Worm (Caenorhabditis elegans) whole organism, mixed stage, embryonic: Measurements from ENCODE around the gene sra-2.
A peak's percentile ranks its signal among the peaks of the same experiment; 100 is the strongest.

Experiments
- M03D4.4 ChIP-seq: sonication (generic microtip); optimal IDR thresholded peaks from 2 replicates; lab custom pipeline; 2017; ENCODE audit warnings: mild to moderate bottlenecking, missing genetic modification characterization, missing compliant biosample characterization
- blmp-1 ChIP-seq: fragments of 150-350 bp; optimal IDR thresholded peaks from 2 replicates; lab custom pipeline; 2014; ENCODE audit warnings: missing biosample characterization, missing genetic modification characterization
- ceh-43 ChIP-seq: fragments of 200-800 bp; sonication (Bioruptor generic); optimal IDR thresholded peaks from 2 replicates; lab custom pipeline; 2018; ENCODE audit warnings: mild to moderate bottlenecking, missing genetic modification characterization, moderate library complexity, missing compliant biosample characterization
- ceh-83 ChIP-seq: fragments of 200-800 bp; sonication (Bioruptor generic); optimal IDR thresholded peaks from 2 replicates; lab custom pipeline; 2018; ENCODE audit warnings: mild to moderate bottlenecking, missing genetic modification characterization, missing compliant biosample characterization
- ces-1 ChIP-seq: fragments of 150-350 bp; optimal IDR thresholded peaks from 2 replicates; lab custom pipeline; 2014; ENCODE audit warnings: missing biosample characterization, missing genetic modification reagents, missing genetic modification characterization
- elt-1 ChIP-seq: sonication (generic microtip); optimal IDR thresholded peaks from 2 replicates; lab custom pipeline; 2017; ENCODE audit warnings: missing genetic modification characterization, mild to moderate bottlenecking, missing compliant biosample characterization, antibody characterized with exemption, moderate library complexity, borderline replicate concordance; ENCODE audit not compliant: insufficient read depth
- elt-3 ChIP-seq: fragments of 150-350 bp; optimal IDR thresholded peaks from 2 replicates; lab custom pipeline; 2014; ENCODE audit warnings: missing biosample characterization, missing genetic modification characterization
- flh-1 ChIP-seq: fragments of 200-800 bp; sonication (Bioruptor generic); optimal IDR thresholded peaks from 2 replicates; lab custom pipeline; 2018; ENCODE audit warnings: mild to moderate bottlenecking, missing genetic modification characterization, moderate library complexity, missing compliant biosample characterization
- ham-2 ChIP-seq: fragments of 200-800 bp; sonication (Bioruptor generic); optimal IDR thresholded peaks from 2 replicates; lab custom pipeline; 2018; ENCODE audit warnings: mild to moderate bottlenecking, missing genetic modification characterization, missing compliant biosample characterization
- hlh-1 ChIP-seq: fragments of 150-350 bp; optimal IDR thresholded peaks from 2 replicates; lab custom pipeline; 2014; ENCODE audit warnings: missing biosample characterization, missing genetic modification reagents, missing genetic modification characterization
- lin-13 ChIP-seq: fragments of 150-350 bp; optimal IDR thresholded peaks from 2 replicates; lab custom pipeline; 2014; ENCODE audit warnings: missing biosample characterization, missing genetic modification characterization
- lin-32 ChIP-seq: fragments of 200-800 bp; sonication (Bioruptor generic); optimal IDR thresholded peaks from 2 replicates; lab custom pipeline; 2018; ENCODE audit warnings: mild to moderate bottlenecking, missing genetic modification characterization, missing compliant biosample characterization
- lsy-2 ChIP-seq: fragments of 150-350 bp; optimal IDR thresholded peaks from 2 replicates; lab custom pipeline; 2014; ENCODE audit warnings: missing biosample characterization, missing genetic modification characterization
- mab-5 ChIP-seq: fragments of 150-350 bp; optimal IDR thresholded peaks from 2 replicates; lab custom pipeline; 2014; ENCODE audit warnings: missing biosample characterization, missing genetic modification characterization
- mep-1 ChIP-seq: fragments of 150-350 bp; optimal IDR thresholded peaks from 2 replicates; lab custom pipeline; 2017; ENCODE audit warnings: missing biosample characterization, missing genetic modification reagents, missing genetic modification characterization, inconsistent platforms
- mls-2 ChIP-seq: sonication (generic microtip); optimal IDR thresholded peaks from 2 replicates; lab custom pipeline; 2016; ENCODE audit warnings: mild to moderate bottlenecking, missing genetic modification characterization, moderate library complexity, missing compliant biosample characterization
- nhr-12 ChIP-seq: fragments of 150-350 bp; optimal IDR thresholded peaks from 2 replicates; lab custom pipeline; 2014; ENCODE audit warnings: missing biosample characterization, missing genetic modification characterization
- nhr-2 ChIP-seq: fragments of 150-350 bp; optimal IDR thresholded peaks from 2 replicates; lab custom pipeline; 2014; ENCODE audit warnings: missing biosample characterization, missing genetic modification characterization
- nhr-237 ChIP-seq: fragments of 150-350 bp; optimal IDR thresholded peaks from 2 replicates; lab custom pipeline; 2014; ENCODE audit warnings: missing biosample characterization, missing genetic modification characterization
- nhr-28 ChIP-seq: fragments of 150-350 bp; optimal IDR thresholded peaks from 2 replicates; lab custom pipeline; 2014; ENCODE audit warnings: missing biosample characterization, missing genetic modification characterization
- snpc-4 ChIP-seq: fragments of 150-350 bp; optimal IDR thresholded peaks from 2 replicates; lab custom pipeline; 2014; ENCODE audit warnings: missing biosample characterization, missing genetic modification characterization
- tbx-8 ChIP-seq: fragments of 200-800 bp; sonication (Bioruptor generic); optimal IDR thresholded peaks from 2 replicates; lab custom pipeline; 2018; ENCODE audit warnings: mild to moderate bottlenecking, missing genetic modification characterization, moderate library complexity, missing compliant biosample characterization
- unc-120 ChIP-seq: sonication (generic microtip); optimal IDR thresholded peaks from 2 replicates; lab custom pipeline; 2017; ENCODE audit warnings: missing genetic modification characterization, missing compliant biosample characterization; ENCODE audit not compliant: poor library complexity, severe bottlenecking
- unc-62 ChIP-seq: fragments of 150-350 bp; optimal IDR thresholded peaks from 2 replicates; lab custom pipeline; 2014; ENCODE audit warnings: missing biosample characterization, missing genetic modification reagents, missing genetic modification characterization
- zip-8 ChIP-seq: fragments of 150-350 bp; optimal IDR thresholded peaks from 2 replicates; lab custom pipeline; 2014; ENCODE audit warnings: missing biosample characterization, missing genetic modification characterization
- ztf-11 ChIP-seq: fragments of 150-350 bp; optimal IDR thresholded peaks from 2 replicates; lab custom pipeline; 2014; ENCODE audit warnings: missing biosample characterization, missing genetic modification characterization

The sra-2 gene

DNA sequence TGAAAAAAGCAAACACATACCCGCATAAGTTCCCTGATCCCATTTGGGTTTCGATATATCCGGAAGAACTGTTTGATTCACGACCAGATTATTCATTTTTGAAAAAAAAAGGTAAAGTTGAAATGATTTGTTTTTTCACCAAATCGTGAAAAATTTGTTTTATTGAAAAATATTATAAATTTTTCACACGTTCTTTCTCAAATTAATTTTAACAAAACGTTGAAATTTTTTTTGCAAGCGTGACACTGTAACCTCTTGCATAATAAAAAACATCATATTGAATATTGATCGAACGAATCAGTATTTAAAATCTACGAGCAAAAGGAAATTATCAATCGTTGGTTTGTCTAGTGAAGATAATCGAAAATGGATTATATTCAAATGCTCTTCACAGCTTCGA lies 9.8 kb upstream of the sra-2 start, which contains the start of the genes sfxn-1.1 and AH6.3:
TSS of gene sfxn-1.1 (minus strand) at position 101 of the 400 bp plus-strand sequence.
TSS of gene AH6.3 (plus strand) at position 275 of the 400 bp plus-strand sequence.
- TF ChIP-seq snpc-4 (tag; lab: Kevin White, UChicago) (no peak), lsy-2 (tag; lab: Kevin White, UChicago) (no peak)

- no peak for TF ChIP-seq nhr-237 (tag; lab: Kevin White, UChicago)
- TF ChIP-seq unc-62 (GFP tag; lab: Kevin White, UChicago) = no peak
- TF ChIP-seq ces-1 = no peak
- no peak for TF ChIP-seq flh-1 (GFP tag; lab: Kevin White, UChicago)
- TF ChIP-seq mls-2 = no peak
- TF ChIP-seq elt-3 = no peak
- TF ChIP-seq ham-2 = no peak
- TF ChIP-seq lsy-2 (tag; lab: Kevin White, UChicago) = no peak
- no peak for TF ChIP-seq ztf-11 (tag; lab: Kevin White, UChicago)
- TF ChIP-seq, all 35 proteins: peak for 0
Observed at ce11 chrII:9521570-9521969, 7.0 kb upstream of the sra-2 start, which contains the start of gene sra-1. Gene sra-1, minus strand, starts transcription at chrII:9521670.

DNA sequence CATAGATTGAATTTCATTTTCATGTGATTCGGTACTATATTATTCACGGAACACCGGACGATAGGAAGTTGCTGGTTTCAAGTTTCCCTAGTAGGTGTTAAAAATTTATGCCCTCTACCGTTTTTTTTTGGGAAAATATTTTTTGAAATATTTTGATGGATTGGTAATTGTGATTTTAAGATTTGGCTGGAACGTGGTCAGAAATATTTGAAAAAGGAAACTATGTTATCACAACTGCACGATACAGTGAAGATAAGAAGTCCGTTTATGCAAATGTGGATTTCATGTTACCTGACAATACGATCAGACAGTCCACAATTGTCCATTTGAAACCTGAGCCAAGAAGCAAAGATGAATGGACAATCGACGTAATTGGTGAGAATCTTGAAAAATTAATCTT lies 5.6 kb upstream of the sra-2 start, which contains the start of gene AH6.17:
TSS of gene AH6.17 (plus strand) at position 185 of the 400 bp plus-strand sequence.
- no peak for TF ChIP-seq nhr-237 (tag; lab: Kevin White, UChicago)
- no peak for TF ChIP-seq mab-5 (tag; lab: Kevin White, UChicago)
- no peak for TF ChIP-seq blmp-1
- no peak for TF ChIP-seq M03D4.4 (tag; lab: Kevin White, UChicago)
- no peak for TF ChIP-seq lin-13 (tag; lab: Kevin White, UChicago)
- no peak for TF ChIP-seq elt-3
- TF ChIP-seq ceh-43 = no peak
- TF ChIP-seq mls-2 = no peak
- no peak for TF ChIP-seq nhr-28 (tag; lab: Kevin White, UChicago)
- TF ChIP-seq unc-120 (tag; lab: Kevin White, UChicago) = no peak
- TF ChIP-seq zip-8 (tag; lab: Kevin White, UChicago) = no peak
- TF ChIP-seq lin-32 = no peak
- TF ChIP-seq ceh-83 = no peak
- no peak for TF ChIP-seq unc-62 (GFP tag; lab: Kevin White, UChicago)
- TF ChIP-seq, all 35 proteins: peak for 0

ce11 chrII:9523539-9524224 lies 4.9 kb upstream of the sra-2 start, which contains the start of gene mex-6:
Gene mex-6, plus strand, starts transcription at chrII:9524174.
- TF ChIP-seq mab-5 (tag; lab: Kevin White, UChicago) = no peak
- no peak for TF ChIP-seq mep-1 (tag; lab: Kevin White, UChicago)
- no peak for TF ChIP-seq flh-1 (GFP tag; lab: Kevin White, UChicago)
- no peak for TF ChIP-seq blmp-1
- no peak for TF ChIP-seq snpc-4 (tag; lab: Kevin White, UChicago)

DNA sequence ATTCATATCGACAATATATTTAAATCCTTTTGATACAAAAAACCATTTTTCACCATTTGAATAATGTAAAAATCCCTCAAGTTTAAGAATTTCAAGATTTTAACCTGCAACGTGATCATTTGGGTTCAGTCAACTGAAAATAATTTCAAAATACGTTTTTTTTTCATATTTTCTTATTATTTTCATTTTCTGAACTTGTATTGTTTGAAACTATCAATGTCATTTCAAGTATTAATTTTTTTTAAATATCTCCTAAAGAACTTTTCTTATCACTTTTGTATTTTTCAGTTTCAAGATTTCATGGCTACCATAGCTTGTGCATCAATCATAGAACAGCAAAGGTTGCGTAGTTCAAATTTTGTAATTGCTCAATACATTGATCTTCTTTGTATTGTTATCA lies 3.4 kb downstream of the sra-2 start, which contains the start of gene sra-9:
TSS of gene sra-9 (plus strand) at position 301 of the 400 bp plus-strand sequence.
- TF ChIP-seq lsy-2 (tag; lab: Kevin White, UChicago) = no peak
- no peak for TF ChIP-seq hlh-1 (tag; lab: Kevin White, UChicago)
- no peak for TF ChIP-seq zip-8 (tag; lab: Kevin White, UChicago)
- no peak for TF ChIP-seq mep-1 (tag; lab: Kevin White, UChicago)
- no peak for TF ChIP-seq nhr-12
- no peak for TF ChIP-seq nhr-2 (tag; lab: Kevin White, UChicago)
- TF ChIP-seq blmp-1 = no peak
- TF ChIP-seq unc-120 (tag; lab: Kevin White, UChicago) = no peak
- TF ChIP-seq elt-1 (tag; lab: Kevin White, UChicago) = no peak
- TF ChIP-seq M03D4.4 (tag; lab: Kevin White, UChicago) = no peak
- TF ChIP-seq, all 35 proteins: peak for 0

ce11 chrII:9537429-9537828 lies 8.8 kb downstream of the sra-2 start, which contains the start of gene sra-8:
Gene sra-8, plus strand, starts transcription at chrII:9537729.
- TF ChIP-seq nhr-28 (tag; lab: Kevin White, UChicago) (no peak), zip-8 (tag; lab: Kevin White, UChicago) (peak; percentile 51), tbx-8 (GFP tag; lab: Kevin White, UChicago) (no peak), ham-2 (no peak)
- TF ChIP-seq, all 35 proteins: peak for 1
